Worm (Caenorhabditis elegans): ENCODE measurements around the gene C50H11.13.

ce11 chrV:3081471-3081870 lies 10.0 kb upstream of the C50H11.13 start, which contains the start of gene srt-7:
- TF ChIP-seq ceh-14 (tag; optimal IDR thresholded peaks at IDR 0.05) (no peak), gmeb-2 (tag; optimal IDR thresholded peaks at IDR 0.05) (no peak), ceh-19 (GFP tag; optimal IDR thresholded peaks at IDR 0.05) (no peak), ceh-30 (tag; optimal IDR thresholded peaks at IDR 0.05) (no peak), ets-4 (tag; optimal IDR thresholded peaks at IDR 0.05) (no peak), pag-3 (tag; optimal IDR thresholded peaks at IDR 0.05; ENCODE audit: borderline replicate concordance) (no peak), lim-6 (tag; optimal IDR thresholded peaks at IDR 0.05) (no peak), ama-1 (optimal IDR thresholded peaks at IDR 0.05) (no peak), hlh-30 (tag; optimal IDR thresholded peaks at IDR 0.05; ENCODE audit: insufficient read depth) (no peak), K09A11.1 (tag; optimal IDR thresholded peaks at IDR 0.05; ENCODE audit: insufficient read depth) (no peak)

Data from whole organism, late embryonic.